Worm (Caenorhabditis elegans) whole organism, midembryonic: ENCODE results near the gene sec-61.G.

Experiments used
- T22C8.4 ChIP-seq: fragments of 200-800 bp; sonication (Bioruptor generic); IDR thresholded peaks from 2 replicates; pipeline ENCODE4 v1.3.6; 2022; ENCODE audit warnings: missing genetic modification characterization, missing compliant biosample characterization
- cog-1 ChIP-seq: sonication (generic microtip); optimal IDR thresholded peaks from 2 replicates; lab custom pipeline; 2016; ENCODE audit warnings: missing genetic modification characterization, missing compliant biosample characterization
- flt-1 ChIP-seq: fragments of 200-800 bp; sonication (Bioruptor generic); IDR thresholded peaks from 2 replicates; pipeline ENCODE4 v1.3.6; 2022; ENCODE audit warnings: missing genetic modification characterization, missing compliant biosample characterization
- med-1 ChIP-seq: sonication (generic microtip); optimal IDR thresholded peaks from 2 replicates; lab custom pipeline; 2017; ENCODE audit warnings: missing genetic modification characterization, mild to moderate bottlenecking, missing compliant biosample characterization, antibody characterized with exemption, missing genetic modification reagents; ENCODE audit not compliant: insufficient read depth
- tab-1 ChIP-seq: fragments of 200-800 bp; sonication (Bioruptor generic); IDR thresholded peaks from 2 replicates; pipeline ENCODE4 v1.3.6; 2022; ENCODE audit warnings: missing genetic modification characterization, missing compliant biosample characterization
- ztf-23 ChIP-seq: fragments of 200-800 bp; sonication (Bioruptor generic); IDR thresholded peaks from 2 replicates; pipeline ENCODE4 v1.3.6; 2022; ENCODE audit warnings: missing genetic modification reagents, missing genetic modification characterization, missing compliant biosample characterization
- ztf-29 ChIP-seq: fragments of 200-800 bp; sonication (Bioruptor generic); IDR thresholded peaks from 2 replicates; pipeline ENCODE4 v1.3.6; 2022; ENCODE audit warnings: missing genetic modification reagents, missing genetic modification characterization, missing compliant biosample characterization

DNA sequence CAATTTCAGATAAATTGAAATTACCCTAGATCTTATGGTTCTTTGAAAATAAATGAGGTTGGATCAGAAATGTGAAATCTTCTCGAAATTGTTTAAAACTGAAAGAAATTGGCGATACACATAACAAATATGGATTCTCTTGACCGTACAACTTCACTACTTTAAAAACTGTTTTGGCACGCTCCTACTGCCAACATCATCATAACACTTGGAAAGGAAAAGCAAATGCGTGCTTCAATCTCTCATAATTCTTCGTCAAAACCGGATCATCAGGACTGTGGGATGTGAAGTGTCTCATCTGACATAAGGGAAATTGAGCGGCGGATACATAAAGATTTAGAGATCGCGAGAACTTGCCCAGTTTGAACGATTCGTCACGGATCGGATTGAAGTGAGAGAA lies 1.2 kb upstream of the sec-61.G start, which contains the start of gene F32D8.7:
- no peak for TF ChIP-seq T22C8.4
- no peak for TF ChIP-seq ztf-29 (GFP tag; lab: Robert Waterston, UW)
- no peak for TF ChIP-seq ztf-23 (GFP tag; lab: Robert Waterston, UW)
- TF ChIP-seq flt-1 (GFP tag; lab: Robert Waterston, UW) = no peak
- TF ChIP-seq cog-1 (tag; lab: Kevin White, UChicago) = no peak
- TF ChIP-seq med-1 = no peak
- no peak for TF ChIP-seq tab-1 (GFP tag; lab: Robert Waterston, UW)
